Worm (Caenorhabditis elegans) whole organism, early embryonic: ENCODE results near the gene catp-6.
"Not testable (repeated sequence)": the region's sequence is repeated elsewhere in the genome, so short reads cannot be mapped to it uniquely, and the experiment has no call there.

Experiments
- B0310.2 ChIP-seq: sonication (generic microtip); optimal IDR thresholded peaks from 2 replicates; lab custom pipeline; 2016; ENCODE audit warnings: mild to moderate bottlenecking, missing genetic modification characterization, missing compliant biosample characterization
- F13C5.2 ChIP-seq: sonication (generic microtip); optimal IDR thresholded peaks from 2 replicates; lab custom pipeline; 2017; ENCODE audit warnings: mild to moderate bottlenecking, missing genetic modification characterization, inconsistent platforms, missing compliant biosample characterization
- aly-1 ChIP-seq: sonication (generic microtip); optimal IDR thresholded peaks from 2 replicates; lab custom pipeline; 2016; ENCODE audit warnings: missing genetic modification characterization, missing compliant biosample characterization
- ama-1 ChIP-seq: fragments of 150-350 bp; optimal IDR thresholded peaks from 2 replicates; lab custom pipeline; 2014
- ceh-13 ChIP-seq: fragments of 200-800 bp; sonication (Bioruptor generic); optimal IDR thresholded peaks from 2 replicates; lab custom pipeline; 2018; ENCODE audit warnings: mild to moderate bottlenecking, missing genetic modification characterization, missing compliant biosample characterization
- ceh-36 ChIP-seq: sonication (generic microtip); optimal IDR thresholded peaks from 2 replicates; lab custom pipeline; 2016; ENCODE audit warnings: missing genetic modification characterization, inconsistent platforms, missing compliant biosample characterization
- ets-7 ChIP-seq: sonication (generic microtip); optimal IDR thresholded peaks from 2 replicates; lab custom pipeline; 2016; ENCODE audit warnings: missing genotype, missing genetic modification characterization, missing compliant biosample characterization
- flt-1 ChIP-seq: fragments of 200-800 bp; sonication (Bioruptor generic); IDR thresholded peaks from 2 replicates; pipeline ENCODE4 v1.3.6; 2022; ENCODE audit warnings: missing genetic modification characterization, missing compliant biosample characterization
- hmbx-1 ChIP-seq: sonication (generic microtip); optimal IDR thresholded peaks from 2 replicates; lab custom pipeline; 2016; ENCODE audit warnings: mild to moderate bottlenecking, missing genetic modification characterization, missing compliant biosample characterization
- hmg-4 ChIP-seq: fragments of 200-800 bp; sonication (Bioruptor generic); optimal IDR thresholded peaks from 2 replicates; lab custom pipeline; 2018; ENCODE audit warnings: mild to moderate bottlenecking, missing genetic modification characterization, missing compliant biosample characterization
- hnd-1 ChIP-seq: sonication (generic microtip); optimal IDR thresholded peaks from 2 replicates; lab custom pipeline; 2016; ENCODE audit warnings: missing genetic modification characterization, missing compliant biosample characterization
- pes-1 ChIP-seq: fragments of 200-800 bp; sonication (Bioruptor generic); IDR thresholded peaks from 2 replicates; pipeline ENCODE4 v1.3.6; 2022; ENCODE audit warnings: missing genetic modification reagents, missing genetic modification characterization, missing compliant biosample characterization
- scrt-1 ChIP-seq: fragments of 200-800 bp; sonication (Bioruptor generic); IDR thresholded peaks from 2 replicates; pipeline ENCODE4 v1.3.6; 2022; ENCODE audit warnings: missing genetic modification characterization, missing compliant biosample characterization
- sea-1 ChIP-seq: fragments of 200-800 bp; sonication (Bioruptor generic); conservative IDR thresholded peaks from 2 replicates; pipeline ENCODE4 v1.3.6; 2022; ENCODE audit warnings: missing genetic modification characterization, missing compliant biosample characterization
- tbx-11 ChIP-seq: fragments of 200-800 bp; sonication (Bioruptor generic); IDR thresholded peaks from 2 replicates; pipeline ENCODE4 v1.3.6; 2022; ENCODE audit warnings: missing genetic modification characterization, missing compliant biosample characterization
- tbx-37 ChIP-seq: fragments of 200-800 bp; sonication (Bioruptor generic); conservative IDR thresholded peaks from 2 replicates; pipeline ENCODE4 v1.3.6; 2022; ENCODE audit warnings: missing genetic modification reagents, missing genetic modification characterization, missing compliant biosample characterization
- tra-4 ChIP-seq: sonication (generic microtip); optimal IDR thresholded peaks from 2 replicates; lab custom pipeline; 2017; ENCODE audit warnings: missing genetic modification characterization, missing compliant biosample characterization

Gene catp-6

DNA sequence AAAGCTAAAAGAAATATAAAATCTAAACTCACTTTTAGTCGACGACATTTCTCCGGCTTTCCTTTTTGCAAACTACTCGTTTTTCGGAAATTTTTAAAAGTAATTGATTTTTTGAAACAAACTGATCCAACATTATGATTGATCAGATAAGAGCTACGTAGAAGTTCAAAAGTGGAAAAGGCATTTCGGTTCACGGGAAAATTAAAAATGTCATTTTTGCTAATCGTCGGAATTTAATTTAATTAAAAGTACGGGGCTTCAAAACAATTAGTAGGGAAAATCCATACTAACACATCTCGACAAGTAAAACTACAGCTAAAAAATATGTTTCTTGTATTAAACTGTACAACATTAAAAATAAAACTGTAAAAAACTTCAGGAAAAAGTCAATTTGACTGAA lies 25.2 kb upstream of the catp-6 start, which contains the start of gene K07F5.8:
Gene K07F5.8, minus strand, starts transcription at position 101 of the 400 bp plus-strand sequence.
- TF ChIP-seq sea-1 (GFP tag; lab: Robert Waterston, UW) (no peak), tra-4 (no peak), ceh-13 (GFP tag; lab: Kevin White, UChicago) (no peak), hmbx-1 (tag; lab: Kevin White, UChicago) (no peak), F13C5.2 (tag; lab: Kevin White, UChicago) (no peak), pes-1 (no peak), ama-1 (lab: Kevin White, UChicago) (no peak), tbx-37 (GFP tag; lab: Robert Waterston, UW) (no peak), ets-7 (tag; lab: Kevin White, UChicago) (no peak), hnd-1 (tag; lab: Kevin White, UChicago) (no peak), B0310.2 (tag; lab: Kevin White, UChicago) (no peak), hmg-4 (GFP tag; lab: Kevin White, UChicago) (no peak), flt-1 (no peak), scrt-1 (GFP tag; lab: Robert Waterston, UW) (no peak), ceh-36 (tag; lab: Kevin White, UChicago) (no peak), aly-1 (tag; lab: Kevin White, UChicago) (no peak), tbx-11 (GFP tag; lab: Robert Waterston, UW) (no peak)

ce11 chrIV:9848075-9848474 lies 23.7 kb upstream of the catp-6 start, which contains the start of gene K07F5.7:
Gene K07F5.7, minus strand, starts transcription at chrIV:9848175.
- no peak for TF ChIP-seq ceh-36 (tag; lab: Kevin White, UChicago)

DNA sequence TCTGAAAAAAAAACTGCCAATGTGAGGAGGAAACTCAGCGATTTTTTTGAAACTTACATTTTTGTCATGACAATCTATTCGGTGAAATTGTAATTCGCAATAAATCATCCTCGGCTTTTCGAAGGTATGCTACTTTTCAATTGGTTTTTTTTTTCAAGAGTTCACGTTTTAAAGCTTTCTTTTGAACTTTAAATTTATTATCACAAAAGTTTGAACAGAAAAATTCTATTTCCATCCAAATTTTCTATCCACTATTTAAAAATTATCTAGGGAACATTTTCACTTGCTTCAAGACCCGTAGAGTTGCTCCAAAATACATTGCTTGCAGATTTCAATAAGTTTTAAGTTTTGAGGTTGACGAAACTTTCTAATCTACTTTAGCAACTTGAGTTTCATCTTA lies 22.2 kb upstream of the catp-6 start, which contains the start of gene K07F5.6:
Gene K07F5.6, minus strand, starts transcription at position 101 of the 400 bp plus-strand sequence.
- TF ChIP-seq sea-1 (GFP tag; lab: Robert Waterston, UW) (no peak), ceh-36 (tag; lab: Kevin White, UChicago) (no peak), flt-1 (no peak), tbx-37 (GFP tag; lab: Robert Waterston, UW) (no peak), ceh-13 (GFP tag; lab: Kevin White, UChicago) (no peak), hnd-1 (tag; lab: Kevin White, UChicago) (no peak), hmg-4 (GFP tag; lab: Kevin White, UChicago) (no peak)

DNA sequence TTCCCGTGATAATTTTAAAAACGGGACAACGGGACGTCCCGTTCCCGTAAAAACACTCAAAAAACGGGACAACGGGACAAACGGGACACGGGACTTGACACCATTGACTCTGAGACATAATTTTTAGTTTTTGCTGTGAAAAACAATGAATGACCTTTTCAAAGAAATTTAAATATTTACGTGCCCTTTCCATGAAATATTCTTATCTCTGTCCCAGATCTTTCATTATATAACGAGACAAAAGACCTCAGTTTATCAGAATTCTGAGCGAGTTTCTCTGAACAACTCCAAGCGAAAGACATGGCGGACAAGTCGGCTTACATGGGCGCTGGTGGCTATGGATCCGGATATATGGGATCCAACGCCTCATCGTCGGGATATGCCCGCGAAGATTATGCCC lies 19.4 kb upstream of the catp-6 start, which contains the start of gene nspd-2:
Gene nspd-2, plus strand, starts transcription at position 301 of the 400 bp plus-strand sequence.
- TF ChIP-seq B0310.2 (tag; lab: Kevin White, UChicago) (no peak), flt-1 (no peak), hnd-1 (tag; lab: Kevin White, UChicago) (no peak)

DNA sequence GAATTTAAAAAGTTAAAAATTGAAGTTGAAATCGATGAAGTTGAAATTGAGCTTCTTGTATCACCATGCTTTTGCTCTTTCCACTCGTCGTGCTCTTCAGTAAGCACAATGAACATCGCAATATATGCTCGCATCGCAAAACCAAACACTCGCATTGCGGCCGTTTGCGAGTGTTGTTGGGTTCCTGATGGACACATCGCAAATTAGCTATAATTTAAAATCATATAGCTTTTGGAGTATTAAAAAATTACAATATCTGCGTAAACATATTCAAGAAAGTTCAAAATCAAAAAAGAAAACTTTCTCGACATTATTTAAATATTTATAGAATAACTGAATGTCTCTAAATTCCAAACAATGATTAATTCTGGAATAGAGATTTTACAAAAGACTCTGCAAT lies 17.7 kb upstream of the catp-6 start, which contains the start of gene K07F5.17:
Gene K07F5.17, plus strand, starts transcription at position 301 of the 400 bp plus-strand sequence.
- TF ChIP-seq F13C5.2 (tag; lab: Kevin White, UChicago) (no peak), hmg-4 (GFP tag; lab: Kevin White, UChicago) (no peak), ama-1 (lab: Kevin White, UChicago) (no peak), hnd-1 (tag; lab: Kevin White, UChicago) (no peak), tbx-37 (GFP tag; lab: Robert Waterston, UW) (no peak), tra-4 (no peak), sea-1 (GFP tag; lab: Robert Waterston, UW) (no peak), flt-1 (no peak), aly-1 (tag; lab: Kevin White, UChicago) (no peak), B0310.2 (tag; lab: Kevin White, UChicago) (no peak), tbx-11 (GFP tag; lab: Robert Waterston, UW) (no peak), scrt-1 (GFP tag; lab: Robert Waterston, UW) (no peak), ceh-36 (tag; lab: Kevin White, UChicago) (no peak), pes-1 (no peak), ceh-13 (GFP tag; lab: Kevin White, UChicago) (no peak)

- no peak for TF ChIP-seq pes-1
- no peak for TF ChIP-seq ceh-36 (tag; lab: Kevin White, UChicago)
Measured at ce11 chrIV:9840984-9841590, 16.7 kb upstream of the catp-6 start, which contains the start of the genes kin-24 and msp-56. Gene kin-24, minus strand, starts transcription at chrIV:9841084. Gene msp-56, plus strand, starts transcription at chrIV:9841540.

ce11 chrIV:9837349-9837748 lies 13.0 kb upstream of the catp-6 start, which contains the start of gene msp-10:
Gene msp-10, plus strand, starts transcription at chrIV:9837649.
- TF ChIP-seq hmbx-1 (tag; lab: Kevin White, UChicago); scrt-1 (GFP tag; lab: Robert Waterston, UW); ceh-36 (tag; lab: Kevin White, UChicago): not testable (repeated sequence)

ce11 chrIV:9836317-9836716 lies 11.9 kb upstream of the catp-6 start, which contains the start of gene msp-81:
Gene msp-81, minus strand, starts transcription at chrIV:9836417.
- no peak for TF ChIP-seq tbx-37 (GFP tag; lab: Robert Waterston, UW)
- no peak for TF ChIP-seq hmbx-1 (tag; lab: Kevin White, UChicago)
- no peak for TF ChIP-seq ceh-36 (tag; lab: Kevin White, UChicago)
- no peak for TF ChIP-seq hmg-4 (GFP tag; lab: Kevin White, UChicago)
- TF ChIP-seq ets-7 (tag; lab: Kevin White, UChicago) = no peak
- no peak for TF ChIP-seq scrt-1 (GFP tag; lab: Robert Waterston, UW)
- TF ChIP-seq F13C5.2 (tag; lab: Kevin White, UChicago) = no peak
- TF ChIP-seq sea-1 (GFP tag; lab: Robert Waterston, UW) = no peak
- no peak for TF ChIP-seq tra-4
- TF ChIP-seq ama-1 (lab: Kevin White, UChicago) = no peak
- TF ChIP-seq flt-1 = no peak
- TF ChIP-seq aly-1 (tag; lab: Kevin White, UChicago) = no peak
